Worm (Caenorhabditis elegans): Measurements from ENCODE around the gene lin-45.

Gene lin-45

DNA sequence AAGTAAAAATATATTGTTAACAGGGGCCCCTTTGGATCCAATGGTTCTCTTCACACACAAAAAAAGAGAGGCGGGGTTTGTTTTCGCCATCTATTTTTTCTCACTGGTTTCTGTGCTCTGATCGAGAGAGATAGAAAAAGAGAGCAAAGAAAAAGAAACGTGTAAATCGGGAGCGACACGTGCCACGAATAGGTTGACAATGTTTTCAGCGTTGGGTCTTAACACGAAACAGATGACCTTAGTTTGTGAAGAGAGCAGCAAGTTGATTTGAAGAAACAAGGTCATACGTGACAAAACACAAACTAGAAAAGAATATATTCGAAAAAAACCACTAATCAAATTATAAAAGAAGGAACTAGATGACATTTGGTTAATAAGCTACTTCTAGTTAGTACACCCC, at the start of gene lin-45:
Gene lin-45, minus strand, starts transcription at position 82 of the 400 bp plus-strand sequence.
- TF ChIP-seq K12H6.12 (tag; optimal IDR thresholded peaks at IDR 0.05) (no peak), B0261.1 (tag; optimal IDR thresholded peaks at IDR 0.05) (no peak), lin-26 (GFP tag; IDR thresholded peaks at IDR 0.05) (no peak), hlh-12 (tag; optimal IDR thresholded peaks at IDR 0.05) (no peak), let-526 (GFP tag; IDR thresholded peaks at IDR 0.05) (no peak), ceh-79 (tag; optimal IDR thresholded peaks at IDR 0.05) (no peak), ceh-100 (GFP tag; IDR thresholded peaks at IDR 0.05) (no peak), fkh-3 (tag; optimal IDR thresholded peaks at IDR 0.05) (no peak), F57A8.1 (GFP tag; optimal IDR thresholded peaks at IDR 0.05) (no peak), lin-35 (GFP tag; optimal IDR thresholded peaks at IDR 0.05) (no peak), ama-1 (optimal IDR thresholded peaks at IDR 0.05) (no peak), ama-1 (GFP tag; optimal IDR thresholded peaks at IDR 0.05) (no peak), snpc-1.3 (tag; optimal IDR thresholded peaks at IDR 0.05; ENCODE audit: insufficient read depth) (no peak), T26A5.8 (tag; optimal IDR thresholded peaks at IDR 0.05) (no peak), chd-7 (tag; optimal IDR thresholded peaks at IDR 0.05) (no peak), gei-17 (GFP tag; optimal IDR thresholded peaks at IDR 0.05) (no peak)

DNA sequence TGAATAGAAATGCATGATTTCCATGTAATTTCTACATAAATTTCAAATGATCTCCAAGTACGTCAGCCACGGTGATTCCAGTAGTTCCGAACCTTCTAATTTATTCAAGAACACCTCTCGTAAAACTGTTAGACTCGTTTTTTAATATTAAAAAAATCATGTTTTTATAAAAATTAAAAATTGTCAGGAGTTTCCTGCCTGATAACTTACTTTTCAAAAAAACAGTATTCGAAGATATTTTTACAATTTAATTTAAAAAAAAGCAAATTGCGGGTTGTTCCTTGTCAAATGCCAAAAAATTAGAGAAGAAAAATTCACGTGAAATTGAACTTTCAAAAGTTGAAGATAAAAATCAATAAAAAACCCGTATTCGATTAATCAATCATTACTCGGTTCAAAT, 47.2 kb upstream of the lin-45 start, which contains the start of the genes C17H12.3 and C17H12.12:
Gene C17H12.3, minus strand, starts transcription at position 101 of the 400 bp plus-strand sequence.
Gene C17H12.12, plus strand, starts transcription at position 396 of the 400 bp plus-strand sequence.
- TF ChIP-seq pbrm-1 (GFP tag; IDR thresholded peaks at IDR 0.05) (no peak), hrde-1 (tag; optimal IDR thresholded peaks at IDR 0.05; ENCODE audit: borderline replicate concordance) (no peak)

DNA sequence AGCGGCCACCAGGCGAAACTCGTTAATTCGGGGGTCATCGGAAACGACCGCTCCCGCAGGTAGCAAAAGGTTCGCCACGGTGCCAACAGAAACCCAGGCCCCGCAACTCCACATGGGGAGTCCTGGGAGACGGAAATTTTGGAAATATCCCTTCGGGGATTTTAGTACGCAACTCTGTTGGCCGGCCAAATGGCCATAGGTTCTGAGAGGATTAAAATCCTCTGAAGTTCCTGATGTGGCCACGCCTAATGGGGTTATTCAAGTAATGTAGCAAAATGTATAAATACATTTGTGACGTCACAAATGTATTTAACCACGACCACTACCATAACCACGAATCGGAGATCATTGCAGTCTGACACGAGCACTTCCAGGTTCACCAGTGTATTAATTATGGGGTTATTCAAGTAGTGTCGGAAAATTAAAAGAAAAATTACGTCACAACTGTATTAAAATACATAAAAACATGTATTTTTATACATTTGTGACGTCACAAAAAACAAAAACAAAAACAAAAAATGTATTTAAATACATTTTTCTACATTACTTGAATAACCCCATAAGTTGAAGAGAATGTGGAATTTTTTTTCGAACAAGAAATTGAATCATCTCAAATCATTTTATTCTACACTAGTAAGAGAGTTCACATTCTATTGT, 45.1 kb upstream of the lin-45 start:
- TF ChIP-seq ekl-4 (GFP tag; IDR thresholded peaks at IDR 0.05) (no peak), ztf-18 (tag; optimal IDR thresholded peaks at IDR 0.05) (peak; percentile 35), F33H1.4 (GFP tag; IDR thresholded peaks at IDR 0.05) (no peak; the same call in 1 of the 2 replicates), ztf-25 (GFP tag; IDR thresholded peaks at IDR 0.05) (no peak), ceh-58 (GFP tag; IDR thresholded peaks at IDR 0.05) (peak; percentile 88; the same call in 1 of the 2 replicates), lsl-1 (GFP tag; optimal IDR thresholded peaks at IDR 0.05) (peak; percentile 20), rcor-1 (GFP tag; IDR thresholded peaks at IDR 0.05) (no peak), snpc-4 (GFP tag; optimal IDR thresholded peaks at IDR 0.05) (no peak), snpc-4 (tag; optimal IDR thresholded peaks at IDR 0.05) (peak in 1 of 4 experiments; percentile 40), lin-54 (GFP tag; optimal IDR thresholded peaks at IDR 0.05) (peak; percentile 18), nhr-90 (tag; optimal IDR thresholded peaks at IDR 0.05) (no peak), athp-1 (tag; optimal IDR thresholded peaks at IDR 0.05) (no peak), hrde-1 (tag; optimal IDR thresholded peaks at IDR 0.05; ENCODE audit: borderline replicate concordance) (no peak), madf-8 (GFP tag; conservative IDR thresholded peaks at IDR 0.05) (0 out of 2 replicates have a peak, but pooled peaks have one; percentile 11), nfyb-1 (GFP tag; IDR thresholded peaks at IDR 0.05) (no peak), C06A6.2 (GFP tag; conservative IDR thresholded peaks at IDR 0.05) (no peak), attf-6 (GFP tag; IDR thresholded peaks at IDR 0.05) (peak; percentile 98), F49E8.2 (tag; optimal IDR thresholded peaks at IDR 0.05; ENCODE audit: insufficient read depth) (no peak), nhr-27 (tag; optimal IDR thresholded peaks at IDR 0.05) (no peak)
